Fruit fly (Drosophila melanogaster): ENCODE data around the gene CG9839.

DNA sequence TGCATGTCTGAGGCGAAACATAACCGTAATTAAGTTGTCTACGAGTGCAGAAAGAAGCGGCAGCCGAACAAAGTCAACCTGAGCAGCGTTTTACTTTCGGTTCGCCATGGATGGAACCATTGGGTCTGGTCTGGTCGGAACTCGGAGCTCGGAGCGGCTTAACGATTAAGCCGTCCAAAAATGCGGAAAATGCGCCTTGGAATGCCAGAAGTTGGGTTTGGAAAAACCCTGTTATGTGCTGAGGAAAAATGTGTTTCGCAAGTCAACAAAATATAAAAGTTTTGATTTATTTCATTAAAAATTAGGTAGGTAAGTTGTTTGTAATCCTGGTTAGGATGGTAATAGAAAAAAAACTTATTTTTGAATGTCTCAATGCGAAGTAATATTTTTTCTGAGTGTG is 35.9 kb upstream of the CG9839 start:
- TF ChIP-seq Hnf4 (GFP tag; optimal IDR thresholded peaks at IDR 0.05) (no peak), psq (GFP tag; optimal IDR thresholded peaks at IDR 0.05) (no peak), fru (GFP tag; optimal IDR thresholded peaks at IDR 0.05) (no peak), woc (GFP tag; optimal IDR thresholded peaks at IDR 0.05) (no peak)

Measured in whole organism, wandering third instar larva.